Worm (Caenorhabditis elegans): ENCODE data around the gene pmk-2.

Gene pmk-2

DNA sequence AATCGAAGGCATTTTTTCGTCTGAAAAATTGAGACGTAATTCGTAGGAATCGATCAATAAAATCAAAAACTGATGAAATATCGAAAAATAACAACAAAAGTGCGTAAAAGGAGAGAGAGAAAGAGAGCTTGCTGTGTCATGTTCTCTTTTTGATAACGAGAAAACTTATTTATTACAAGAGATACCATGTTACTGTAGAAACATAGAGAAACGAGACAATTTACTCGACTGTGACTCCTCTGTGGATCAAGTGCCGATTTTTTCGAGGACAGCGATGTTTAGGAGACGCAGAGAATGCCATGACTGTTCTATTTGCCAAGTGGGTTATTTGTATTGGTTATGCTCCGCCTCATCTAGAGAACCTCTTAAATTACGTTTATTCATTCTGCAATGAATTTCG is 9.8 kb upstream of the pmk-2 start, which contains the start of gene sph-1 (continued):
- no peak for TF ChIP-seq daf-19 (GFP tag; conservative IDR thresholded peaks at IDR 0.05)
- TF ChIP-seq ztf-11 (tag; optimal IDR thresholded peaks at IDR 0.05), result no peak

DNA sequence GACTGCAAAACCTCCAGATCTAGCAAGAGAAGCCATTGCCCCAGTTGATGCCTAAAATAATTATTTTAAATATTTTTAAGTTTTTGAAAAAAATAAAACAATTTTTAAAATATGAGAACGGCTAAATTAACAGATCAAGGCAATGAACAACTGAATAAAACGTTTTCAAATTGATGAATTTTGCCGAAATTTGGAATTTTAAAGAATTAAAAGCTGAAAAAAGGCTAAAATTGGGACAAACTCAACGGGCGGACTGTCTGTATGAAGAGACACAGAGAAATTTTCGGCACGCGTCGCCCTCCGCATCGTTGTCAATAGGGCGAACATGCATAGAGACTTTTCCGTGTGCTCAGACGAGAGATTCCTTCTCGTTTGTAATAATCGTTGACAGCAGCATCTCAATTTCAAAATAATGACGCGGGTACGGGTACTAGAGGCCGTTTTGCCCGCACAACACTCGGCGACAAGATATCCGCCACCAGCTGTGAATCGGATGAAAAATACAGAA is 7.2 kb upstream of the pmk-2 start, which contains the start of the genes isp-1 and islo-1:
TSS of gene isp-1 (minus strand) at position 51 of the 508 bp plus-strand sequence.
TSS of gene islo-1 (plus strand) at position 385 of the 508 bp plus-strand sequence.
- no peak for TF ChIP-seq daf-19 (GFP tag; conservative IDR thresholded peaks at IDR 0.05)
- no peak for TF ChIP-seq snpc-1.2 (GFP tag; IDR thresholded peaks at IDR 0.05)
- TF ChIP-seq dmd-6 (GFP tag; IDR thresholded peaks at IDR 0.05), result no peak
- TF ChIP-seq mxl-3 (GFP tag; optimal IDR thresholded peaks at IDR 0.05), result peak; percentile 11
- TF ChIP-seq snpc-4 (tag; optimal IDR thresholded peaks at IDR 0.05), result no peak
- no peak for TF ChIP-seq saeg-2 (GFP tag; IDR thresholded peaks at IDR 0.05)
- TF ChIP-seq madf-9 (GFP tag; conservative IDR thresholded peaks at IDR 0.05), result no peak
- TF ChIP-seq pha-4 (GFP tag; IDR thresholded peaks at IDR 0.05), result no peak
- TF ChIP-seq pha-4 (tag; optimal IDR thresholded peaks at IDR 0.05), result peak; percentile 35
- no peak for TF ChIP-seq mxl-2 (GFP tag; conservative IDR thresholded peaks at IDR 0.05)
- no peak for TF ChIP-seq nhr-102 (tag; optimal IDR thresholded peaks at IDR 0.05)
- no peak for TF ChIP-seq T26A8.4 (GFP tag; IDR thresholded peaks at IDR 0.05)
- TF ChIP-seq egl-27 (tag; optimal IDR thresholded peaks at IDR 0.05), result no peak
- no peak for TF ChIP-seq pqm-1 (tag; optimal IDR thresholded peaks at IDR 0.05)
- TF ChIP-seq nhr-237 (tag; optimal IDR thresholded peaks at IDR 0.05), result no peak
- TF ChIP-seq fkh-10 (GFP tag; optimal IDR thresholded peaks at IDR 0.05), result no peak
- no peak for TF ChIP-seq zfp-3 (GFP tag; conservative IDR thresholded peaks at IDR 0.05)
- peak in 1 of 2 experiments; percentile 77 for TF ChIP-seq mdl-1 (tag; optimal IDR thresholded peaks at IDR 0.05)
- no peak for TF ChIP-seq set-16 (GFP tag; IDR thresholded peaks at IDR 0.05)
- TF ChIP-seq duxl-1 (tag; optimal IDR thresholded peaks at IDR 0.05; ENCODE audit: poor library complexity), result no peak
- TF ChIP-seq ceh-82 (tag; optimal IDR thresholded peaks at IDR 0.05), result no peak
- peak; percentile 57 for TF ChIP-seq dve-1 (tag; optimal IDR thresholded peaks at IDR 0.05; ENCODE audit: insufficient read depth)
- peak; percentile 82 for TF ChIP-seq mes-2 (tag; optimal IDR thresholded peaks at IDR 0.05; ENCODE audit: poor library complexity, severe bottlenecking)
- TF ChIP-seq aha-1 (tag), result peak; percentile 91
- no peak for TF ChIP-seq unc-39 (tag; optimal IDR thresholded peaks at IDR 0.05)
- no peak for TF ChIP-seq Y5F2A.4 (GFP tag; optimal IDR thresholded peaks at IDR 0.05)
- TF ChIP-seq egl-43 (GFP tag; IDR thresholded peaks at IDR 0.05), result no peak
- no peak for TF ChIP-seq R02D3.7 (tag; optimal IDR thresholded peaks at IDR 0.05)
- TF ChIP-seq dmd-9 (GFP tag; IDR thresholded peaks at IDR 0.05), result no peak
- TF ChIP-seq daf-12 (tag; optimal IDR thresholded peaks at IDR 0.05), result no peak
- no peak for TF ChIP-seq lin-1 (GFP tag; IDR thresholded peaks at IDR 0.05)
- TF ChIP-seq hlh-30 (tag; optimal IDR thresholded peaks at IDR 0.05; ENCODE audit: insufficient read depth), result peak; percentile 82
- no peak for TF ChIP-seq F10B5.3 (tag; optimal IDR thresholded peaks at IDR 0.05)
- no peak for TF ChIP-seq madf-5 (GFP tag; IDR thresholded peaks at IDR 0.05)
- TF ChIP-seq ceh-44 (GFP tag; IDR thresholded peaks at IDR 0.05), result no peak
- no peak for TF ChIP-seq F26F4.8 (GFP tag; conservative IDR thresholded peaks at IDR 0.05)
- no peak for TF ChIP-seq daf-16 (GFP tag; optimal IDR thresholded peaks at IDR 0.05)
- TF ChIP-seq daf-16 (tag; optimal IDR thresholded peaks at IDR 0.05), result peak; percentile 55
- no peak for TF ChIP-seq attf-4 (tag; optimal IDR thresholded peaks at IDR 0.05)
- no peak for TF ChIP-seq zip-11 (GFP tag; IDR thresholded peaks at IDR 0.05)
- no peak for TF ChIP-seq nhr-41 (GFP tag; IDR thresholded peaks at IDR 0.05)
- no peak for TF ChIP-seq lin-29 (GFP tag; IDR thresholded peaks at IDR 0.05)
- no peak for TF ChIP-seq spr-3 (GFP tag; optimal IDR thresholded peaks at IDR 0.05)
- no peak for TF ChIP-seq sdz-12 (GFP tag; optimal IDR thresholded peaks at IDR 0.05)
- TF ChIP-seq nhr-25 (tag; optimal IDR thresholded peaks at IDR 0.05; ENCODE audit: borderline replicate concordance, insufficient read depth), result peak; percentile 33
- TF ChIP-seq Y105C5A.15 (GFP tag; IDR thresholded peaks at IDR 0.05), result no peak
- peak; percentile 35 for TF ChIP-seq unc-130 (GFP tag; optimal IDR thresholded peaks at IDR 0.05)
- TF ChIP-seq lin-13 (GFP tag; optimal IDR thresholded peaks at IDR 0.05), result peak; percentile 27

Data from whole organism, L4 larva.